Worm (Caenorhabditis elegans): ENCODE results near the gene spl-2.

spl-2 gene

DNA sequence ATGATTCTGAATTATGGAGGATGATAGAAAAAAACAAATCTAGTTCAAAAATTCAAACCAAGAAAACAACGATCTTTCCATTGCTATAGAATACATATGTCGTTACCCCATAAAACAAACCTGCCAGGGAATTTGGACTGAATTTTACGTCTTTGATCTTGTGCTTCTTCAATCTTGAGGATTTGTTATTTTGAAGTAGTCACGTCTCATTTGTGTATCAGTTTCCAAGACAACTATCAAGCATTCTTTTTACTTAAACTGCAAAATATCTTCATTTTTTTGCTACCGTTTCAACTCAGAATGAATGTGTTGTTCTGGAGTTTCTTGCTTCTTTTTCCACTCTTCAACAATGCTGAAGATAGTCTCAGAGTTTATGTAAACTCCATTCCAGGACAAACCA lies 15.9 kb downstream of the spl-2 start, which contains the start of gene F21C10.19:
F21C10.19 (plus strand) TSS at position 301 of the 400 bp plus-strand sequence.
- no peak for TF ChIP-seq attf-4 (tag; optimal IDR thresholded peaks at IDR 0.05)
- TF ChIP-seq egl-27 (tag; optimal IDR thresholded peaks at IDR 0.05) = no peak
- no peak for TF ChIP-seq saeg-2 (GFP tag; IDR thresholded peaks at IDR 0.05)
- TF ChIP-seq lin-38 (GFP tag; IDR thresholded peaks at IDR 0.05) = no peak
- TF ChIP-seq fkh-10 (GFP tag; optimal IDR thresholded peaks at IDR 0.05) = no peak
- no peak for TF ChIP-seq lin-15B (tag; optimal IDR thresholded peaks at IDR 0.05)
- TF ChIP-seq ceh-62 (tag; optimal IDR thresholded peaks at IDR 0.05) = no peak
- no peak for TF ChIP-seq lin-13 (GFP tag; optimal IDR thresholded peaks at IDR 0.05)
- no peak for TF ChIP-seq hif-1 (tag; optimal IDR thresholded peaks at IDR 0.05)
- no peak for TF ChIP-seq Y48G9A.11 (GFP tag; IDR thresholded peaks at IDR 0.05)
- TF ChIP-seq nhr-11 (tag; optimal IDR thresholded peaks at IDR 0.05) = no peak
- TF ChIP-seq skn-1 (tag; optimal IDR thresholded peaks at IDR 0.05) = no peak
- TF ChIP-seq dmd-9 (GFP tag; IDR thresholded peaks at IDR 0.05) = no peak
- no peak for TF ChIP-seq ceh-32 (tag; optimal IDR thresholded peaks at IDR 0.05; ENCODE audit: poor library complexity)
- TF ChIP-seq madf-5 (GFP tag; IDR thresholded peaks at IDR 0.05) = no peak
- no peak for TF ChIP-seq mdt-29 (GFP tag; IDR thresholded peaks at IDR 0.05)
- TF ChIP-seq fos-1 (tag; optimal IDR thresholded peaks at IDR 0.05) = no peak

DNA sequence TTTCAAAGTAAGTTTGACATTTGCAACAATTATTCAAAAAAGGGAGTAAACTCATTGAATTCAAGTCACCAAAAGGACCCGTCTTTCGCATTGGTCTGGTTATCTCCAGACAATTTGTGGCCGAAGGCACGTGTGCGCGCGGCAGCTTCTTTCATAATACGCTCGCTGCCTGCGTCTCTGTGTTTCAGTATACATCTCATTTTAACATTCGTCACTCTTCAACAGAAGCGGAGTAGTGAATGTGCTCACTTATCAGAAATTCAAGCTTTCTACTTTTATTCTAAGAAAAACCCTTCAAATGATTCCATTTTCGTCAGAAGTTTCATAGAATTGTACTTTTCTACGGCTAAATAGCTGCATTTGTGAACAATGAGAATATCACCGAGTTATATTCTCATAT lies 18.1 kb downstream of the spl-2 start:
- TF ChIP-seq skn-1 (tag; optimal IDR thresholded peaks at IDR 0.05) (no peak), nhr-41 (GFP tag; IDR thresholded peaks at IDR 0.05) (no peak), hlh-30 (tag; optimal IDR thresholded peaks at IDR 0.05; ENCODE audit: insufficient read depth) (peak; percentile 86), pha-4 (GFP tag; IDR thresholded peaks at IDR 0.05) (no peak), pha-4 (tag; optimal IDR thresholded peaks at IDR 0.05) (no peak), lin-29 (GFP tag; IDR thresholded peaks at IDR 0.05) (no peak), ces-1 (GFP tag; optimal IDR thresholded peaks at IDR 0.05) (peak; percentile 44), zip-11 (GFP tag; IDR thresholded peaks at IDR 0.05) (no peak), hmg-1.1 (GFP tag; IDR thresholded peaks at IDR 0.05) (peak; percentile 69), fkh-10 (GFP tag; optimal IDR thresholded peaks at IDR 0.05) (peak; percentile 15), mdl-1 (tag; optimal IDR thresholded peaks at IDR 0.05) (peak; percentile 64 to 93), nhr-48 (tag; optimal IDR thresholded peaks at IDR 0.05) (peak; percentile 41), unc-62 (GFP tag; optimal IDR thresholded peaks at IDR 0.05 in 1 of 2) (no peak), unc-62 (tag; optimal IDR thresholded peaks at IDR 0.05) (no peak), set-16 (GFP tag; IDR thresholded peaks at IDR 0.05) (no peak), T20F7.1 (GFP tag; optimal IDR thresholded peaks at IDR 0.05) (no peak), madf-5 (GFP tag; IDR thresholded peaks at IDR 0.05) (no peak), mxl-3 (GFP tag; optimal IDR thresholded peaks at IDR 0.05) (peak; percentile 77), nhr-11 (tag; optimal IDR thresholded peaks at IDR 0.05) (peak; percentile 84), dmd-6 (GFP tag; IDR thresholded peaks at IDR 0.05) (peak; percentile 41; the same call in 1 of the 2 replicates), jun-1 (tag; optimal IDR thresholded peaks at IDR 0.05) (no peak), aly-2 (tag; optimal IDR thresholded peaks at IDR 0.05) (no peak), F37D6.2 (tag; optimal IDR thresholded peaks at IDR 0.05) (peak; percentile 11), snpc-1.2 (GFP tag; IDR thresholded peaks at IDR 0.05) (peak; percentile 45; the same call in 1 of the 2 replicates), nhr-25 (tag; optimal IDR thresholded peaks at IDR 0.05; ENCODE audit: borderline replicate concordance, insufficient read depth) (no peak), ctbp-1 (GFP tag; IDR thresholded peaks at IDR 0.05) (peak; percentile 70; the same call in 1 of the 2 replicates), pqm-1 (tag; optimal IDR thresholded peaks at IDR 0.05) (no peak)
